Fruit fly (Drosophila melanogaster) whole organism, prepupa: ENCODE results near the gene GNBP2.

Experiments
- Blimp-1 ChIP-seq: fragments of 200-800 bp; sonication (Bioruptor generic); optimal IDR thresholded peaks from 3 replicates; lab custom pipeline; 2017; ENCODE audit warnings: missing biosample characterization, missing genetic modification characterization, mild to moderate bottlenecking, moderate library complexity, missing genetic modification reagents
- CG11294 ChIP-seq: fragments of 200-800 bp; sonication (Bioruptor generic); IDR thresholded peaks from 2 replicates; pipeline ENCODE4 v1.3.6; 2022; ENCODE audit warnings: missing biosample characterization, missing genetic modification characterization
- CG15336 ChIP-seq: fragments of 200-800 bp; sonication (Bioruptor generic); IDR thresholded peaks from 2 replicates; pipeline ENCODE4 v1.3.6; 2022; ENCODE audit warnings: missing biosample characterization, missing genetic modification characterization
- CG1621 ChIP-seq: fragments of 200-800 bp; sonication (Bioruptor generic); optimal IDR thresholded peaks from 3 replicates; lab custom pipeline; 2018; ENCODE audit warnings: missing biosample characterization, mild to moderate bottlenecking, missing genetic modification characterization
- CG31627 ChIP-seq: fragments of 200-800 bp; sonication (Bioruptor generic); optimal IDR thresholded peaks from 3 replicates; lab custom pipeline; 2016; ENCODE audit warnings: missing biosample characterization, missing genetic modification characterization
- CG34406 ChIP-seq: fragments of 200-800 bp; sonication (Bioruptor generic); optimal IDR thresholded peaks from 3 replicates; lab custom pipeline; 2016; ENCODE audit warnings: missing biosample characterization, missing genetic modification characterization
- CG3919 ChIP-seq: fragments of 200-800 bp; sonication (Bioruptor generic); optimal IDR thresholded peaks from 3 replicates; lab custom pipeline; 2016; ENCODE audit warnings: missing biosample characterization, missing genetic modification characterization
- CG4318 ChIP-seq: fragments of 200-800 bp; sonication (Bioruptor generic); optimal IDR thresholded peaks from 3 replicates; lab custom pipeline; 2017; ENCODE audit warnings: missing biosample characterization, mild to moderate bottlenecking, missing genetic modification characterization
- CG6163 ChIP-seq: fragments of 200-800 bp; sonication (Bioruptor generic); IDR thresholded peaks from 3 replicates; pipeline ENCODE4 v1.3.6; 2022; ENCODE audit warnings: missing biosample characterization, missing genetic modification characterization
- CG6276 ChIP-seq: fragments of 200-800 bp; sonication (Bioruptor generic); optimal IDR thresholded peaks from 2 replicates; lab custom pipeline; 2017; ENCODE audit warnings: missing biosample characterization, mild to moderate bottlenecking, missing genetic modification characterization
- CG6792 ChIP-seq: fragments of 200-800 bp; sonication (Bioruptor generic); optimal IDR thresholded peaks from 3 replicates; lab custom pipeline; 2016; ENCODE audit warnings: missing biosample characterization, missing genetic modification characterization
- CG7368 ChIP-seq: fragments of 200-800 bp; sonication (Bioruptor generic); optimal IDR thresholded peaks from 3 replicates; lab custom pipeline; 2016; ENCODE audit warnings: missing biosample characterization, missing genetic modification characterization
- CG8632 ChIP-seq: fragments of 200-800 bp; sonication (Bioruptor generic); optimal IDR thresholded peaks from 3 replicates; lab custom pipeline; 2016; ENCODE audit warnings: missing biosample characterization, missing genetic modification characterization
- Eip78C ChIP-seq: fragments of 200-800 bp; sonication (Bioruptor generic); peaks from one replicate; lab custom pipeline; 2016; ENCODE audit warnings: missing biosample characterization, missing genetic modification characterization
- Eip93F ChIP-seq: fragments of 200-800 bp; sonication (Bioruptor generic); optimal IDR thresholded peaks from 2 replicates; lab custom pipeline; 2016; ENCODE audit warnings: missing biosample characterization, mild to moderate bottlenecking, missing genetic modification characterization
- Gug ChIP-seq: fragments of 200-800 bp; sonication (Bioruptor generic); IDR thresholded peaks from 2 replicates; pipeline ENCODE4 v1.3.6; 2022; ENCODE audit warnings: missing biosample characterization, missing genetic modification characterization
- Hr38 ChIP-seq: sonication (Bioruptor generic); optimal IDR thresholded peaks from 2 replicates; lab custom pipeline; 2016; ENCODE audit warnings: missing biosample characterization, missing genetic modification characterization
- Hr39 ChIP-seq: fragments of 200-800 bp; sonication (Bioruptor generic); optimal IDR thresholded peaks from 2 replicates; lab custom pipeline; 2016; ENCODE audit warnings: missing biosample characterization, missing genetic modification characterization
- Hr4 ChIP-seq: fragments of 200-800 bp; sonication (Bioruptor generic); optimal IDR thresholded peaks from 3 replicates; lab custom pipeline; 2016; ENCODE audit warnings: missing biosample characterization, missing genetic modification characterization
- Lpt ChIP-seq: fragments of 200-800 bp; sonication (Bioruptor generic); optimal IDR thresholded peaks from 3 replicates; lab custom pipeline; 2016; ENCODE audit warnings: missing biosample characterization, missing genetic modification characterization
- OdsH ChIP-seq: fragments of 200-800 bp; sonication (Bioruptor generic); optimal IDR thresholded peaks from 3 replicates; lab custom pipeline; 2016; ENCODE audit warnings: missing biosample characterization, missing genetic modification characterization
- Smox ChIP-seq: fragments of 200-800 bp; sonication (Bioruptor generic); optimal IDR thresholded peaks from 3 replicates; lab custom pipeline; 2016; ENCODE audit warnings: missing biosample characterization, missing genetic modification characterization
- Sox102F ChIP-seq: fragments of 200-800 bp; sonication (Bioruptor generic); optimal IDR thresholded peaks from 2 replicates; lab custom pipeline; 2016; ENCODE audit warnings: missing biosample characterization, mild to moderate bottlenecking, missing genetic modification characterization
- Sox14 ChIP-seq: fragments of 200-800 bp; sonication (Bioruptor generic); optimal IDR thresholded peaks from 3 replicates; lab custom pipeline; 2016; ENCODE audit warnings: missing biosample characterization, missing genetic modification characterization
- achi ChIP-seq: fragments of 200-800 bp; sonication (Bioruptor generic); optimal IDR thresholded peaks from 3 replicates; lab custom pipeline; 2016; ENCODE audit warnings: missing biosample characterization, missing genetic modification characterization
- cyc ChIP-seq: fragments of 200-800 bp; sonication (Bioruptor generic); optimal IDR thresholded peaks from 3 replicates; lab custom pipeline; 2016; ENCODE audit warnings: missing biosample characterization, missing genetic modification characterization
- esn ChIP-seq: fragments of 200-800 bp; sonication (Bioruptor generic); optimal IDR thresholded peaks from 2 replicates; lab custom pipeline; 2016; ENCODE audit warnings: missing biosample characterization, mild to moderate bottlenecking, missing genetic modification characterization, moderate library complexity
- fd85E ChIP-seq: fragments of 200-800 bp; sonication (Bioruptor generic); optimal IDR thresholded peaks from 3 replicates; lab custom pipeline; 2016; ENCODE audit warnings: missing biosample characterization, missing genetic modification characterization
- fkh ChIP-seq: fragments of 200-800 bp; sonication (Bioruptor generic); optimal IDR thresholded peaks from 3 replicates; lab custom pipeline; 2017; ENCODE audit warnings: missing biosample characterization, mild to moderate bottlenecking, missing genetic modification characterization, moderate library complexity
- lz ChIP-seq: fragments of 200-800 bp; sonication (Bioruptor generic); optimal IDR thresholded peaks from 3 replicates; lab custom pipeline; 2016; ENCODE audit warnings: missing biosample characterization, missing genetic modification characterization
- net ChIP-seq: fragments of 200-800 bp; sonication (Bioruptor generic); optimal IDR thresholded peaks from 3 replicates; lab custom pipeline; 2016; ENCODE audit warnings: missing biosample characterization, missing genetic modification characterization
- ss ChIP-seq, 2 experiments: fragments of 200-800 bp; sonication (Bioruptor generic); optimal IDR thresholded peaks; 2 replicates in 1 of 2; 3 replicates in 1 of 2; lab custom pipeline; 2017 to 2018; ENCODE audit warnings: mild to moderate bottlenecking in 2 of 2, missing biosample characterization in 2 of 2, missing genetic modification characterization in 2 of 2, moderate library complexity in 1 of 2
- svp ChIP-seq: fragments of 200-800 bp; sonication (Bioruptor generic); peaks from one replicate; lab custom pipeline; 2016; ENCODE audit warnings: missing biosample characterization, missing genetic modification characterization
- topi ChIP-seq: fragments of 200-800 bp; sonication (Bioruptor generic); optimal IDR thresholded peaks from 3 replicates; lab custom pipeline; 2016; ENCODE audit warnings: missing biosample characterization, missing genetic modification characterization

Gene GNBP2

dm6 chr3L:18672203-18672602 is 3.0 kb downstream of the GNBP2 start (continued):
- TF ChIP-seq CG4318 (GFP tag; lab: Kevin White, UChicago) = no peak
- peak; percentile 82 for TF ChIP-seq svp
- no peak for TF ChIP-seq Smox (GFP tag; lab: Kevin White, UChicago)
- no peak for TF ChIP-seq Sox102F
- no peak for TF ChIP-seq net
- TF ChIP-seq OdsH (GFP tag; lab: Kevin White, UChicago) = no peak
- peak; percentile 92 for TF ChIP-seq Sox14
- TF ChIP-seq CG11294 = no peak

dm6 chr3L:18669874-18670273 is 5.3 kb downstream of the GNBP2 start:
- TF ChIP-seq net (no peak), svp (peak; percentile 94), CG34406 (GFP tag; lab: Kevin White, UChicago) (no peak)

DNA sequence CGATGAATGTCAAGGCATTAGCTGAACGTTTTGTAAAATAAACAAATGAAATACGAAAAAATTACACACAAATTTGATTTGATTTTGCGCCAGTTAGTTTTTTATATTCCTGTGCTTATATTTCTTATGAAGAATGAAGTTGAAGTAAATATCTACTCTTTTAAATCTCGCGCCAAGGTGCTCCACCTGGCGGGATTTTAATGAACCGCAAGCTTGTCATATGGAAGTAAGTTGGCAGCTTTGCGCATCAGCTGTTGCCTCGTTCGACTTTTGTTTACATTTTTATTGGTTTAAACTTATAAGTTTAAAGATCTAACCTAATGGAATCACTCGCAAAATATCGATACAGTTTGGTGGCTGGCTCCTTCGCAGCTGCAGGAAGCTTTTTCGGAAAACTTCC is 8.1 kb downstream of the GNBP2 start, which contains the start of gene CG42495:
Gene CG42495 (plus strand): TSS at position 247 of the 400 bp plus-strand sequence.
- TF ChIP-seq CG6792 = no peak
- no peak for TF ChIP-seq CG6276
- TF ChIP-seq lz (GFP tag; lab: Kevin White, UChicago) = no peak
- TF ChIP-seq CG31627 (GFP tag; lab: Kevin White, UChicago) = no peak
- TF ChIP-seq Hr38 = no peak
- peak; percentile 45 for TF ChIP-seq Eip78C
- peak; percentile 2 for TF ChIP-seq cyc (GFP tag; lab: Kevin White, UChicago)
- TF ChIP-seq Sox14 = peak; percentile 45
- TF ChIP-seq svp = peak; percentile 79
- TF ChIP-seq esn (GFP tag; lab: Kevin White, UChicago) = peak; percentile 7
- no peak for TF ChIP-seq OdsH (GFP tag; lab: Kevin White, UChicago)
- TF ChIP-seq fkh (GFP tag; lab: Kevin White, UChicago) = peak; percentile 87
- peak; percentile 11 for TF ChIP-seq achi (GFP tag; lab: Kevin White, UChicago)
- no peak for TF ChIP-seq CG15336 (GFP tag; lab: Robert Waterston, UW)
- TF ChIP-seq CG8632 (GFP tag; lab: Kevin White, UChicago) = no peak
- TF ChIP-seq, all 60 proteins: peak for 7

- no peak for TF ChIP-seq Sox14
- TF ChIP-seq CG1621 = no peak
- TF ChIP-seq Hr39 (GFP tag; lab: Kevin White, UChicago) = no peak
- no peak for TF ChIP-seq topi
- peak; percentile 35 for TF ChIP-seq CG3919
- no peak for TF ChIP-seq fd85E (GFP tag; lab: Kevin White, UChicago)
Measured at dm6 chr3L:18665594-18665993, 9.6 kb downstream of the GNBP2 start.

DNA sequence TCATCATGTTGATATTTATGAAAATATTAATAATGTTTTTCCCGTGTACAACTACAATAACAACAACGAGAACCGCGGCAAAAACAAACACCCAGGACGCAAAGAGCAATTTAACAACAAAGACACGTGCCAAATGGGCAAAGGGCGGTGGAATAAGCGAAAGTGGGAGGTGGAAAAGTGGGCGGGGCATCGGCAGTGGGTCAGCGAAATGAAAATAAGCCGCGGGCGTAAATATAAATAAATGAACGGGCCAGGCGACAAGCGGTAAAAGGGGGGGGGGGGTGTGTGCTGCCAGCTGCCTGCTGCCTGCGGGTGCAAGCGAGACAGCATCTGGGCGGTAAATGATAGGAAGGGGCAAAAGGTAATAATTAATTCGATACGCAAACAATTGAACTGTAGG is 21.5 kb downstream of the GNBP2 start:
- TF ChIP-seq Lpt (no peak), fkh (GFP tag; lab: Kevin White, UChicago) (peak; percentile 10), Eip78C (peak; percentile 30)

dm6 chr3L:18643222-18643621 is 32.0 kb downstream of the GNBP2 start:
- TF ChIP-seq esn (GFP tag; lab: Kevin White, UChicago) (no peak), CG31627 (GFP tag; lab: Kevin White, UChicago) (no peak), Hr39 (GFP tag; lab: Kevin White, UChicago) (no peak), Blimp-1 (GFP tag; lab: Kevin White, UChicago) (no peak), Hr4 (no peak), CG6163 (GFP tag; lab: Robert Waterston, UW) (no peak), CG3919 (no peak), Lpt (no peak), CG15336 (GFP tag; lab: Robert Waterston, UW) (no peak), CG7368 (GFP tag; lab: Kevin White, UChicago) (no peak), Eip93F (GFP tag; lab: Kevin White, UChicago) (no peak), Hr38 (no peak), Gug (GFP tag; lab: Robert Waterston, UW) (no peak), CG1621 (no peak), ss (GFP tag; optimal IDR thresholded peaks at IDR 0.05; lab: Kevin White, UChicago) (no peak), net (no peak)
